Worm (Caenorhabditis elegans): Measurements from ENCODE around the gene mig-22.

The mig-22 gene

DNA sequence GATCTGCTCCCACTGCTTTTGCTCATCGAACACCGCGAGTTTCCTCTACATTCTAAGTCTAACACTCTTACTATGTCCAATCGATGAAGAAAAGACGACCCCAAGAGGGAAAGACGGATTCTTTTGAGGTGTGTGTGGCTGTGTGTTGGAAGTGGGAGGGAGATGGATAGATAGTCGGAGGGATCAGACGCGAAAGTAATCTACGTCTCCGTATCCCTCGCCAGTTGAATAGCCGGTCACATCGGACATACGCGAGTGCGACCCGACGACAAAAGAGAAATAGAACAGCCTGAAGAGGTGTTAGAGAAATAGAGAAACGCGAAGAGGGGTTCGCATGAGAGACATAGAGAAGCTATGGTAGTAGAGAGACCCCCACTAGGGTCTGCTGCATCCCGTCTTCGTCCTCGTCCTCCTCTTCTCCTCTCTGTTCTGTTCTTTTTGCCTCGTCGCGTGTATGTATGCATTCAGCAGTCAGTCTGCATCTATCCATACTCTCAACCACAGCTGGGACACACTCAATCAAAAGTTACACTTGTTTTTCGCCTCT is 28.5 kb upstream of the mig-22 start (continued):
- no peak for TF ChIP-seq unc-3 (GFP tag; conservative IDR thresholded peaks at IDR 0.05)
- peak; percentile 17 for TF ChIP-seq unc-3 (tag; optimal IDR thresholded peaks at IDR 0.05)
- no peak for TF ChIP-seq ceh-22 (tag; optimal IDR thresholded peaks at IDR 0.05)
- TF ChIP-seq hlh-8 (tag; optimal IDR thresholded peaks at IDR 0.05) = peak; percentile 55
- TF ChIP-seq K09A11.1 (tag; optimal IDR thresholded peaks at IDR 0.05; ENCODE audit: insufficient read depth) = peak; percentile 33
- TF ChIP-seq ttx-3 (tag; optimal IDR thresholded peaks at IDR 0.05) = no peak
- peak; percentile 69 for TF ChIP-seq unc-42 (tag; optimal IDR thresholded peaks at IDR 0.05)
- TF ChIP-seq ceh-9 (tag; optimal IDR thresholded peaks at IDR 0.05) = no peak
- no peak for TF ChIP-seq pax-1 (tag; optimal IDR thresholded peaks at IDR 0.05)
- TF ChIP-seq hlh-6 (tag; optimal IDR thresholded peaks at IDR 0.05) = peak; percentile 28
- no peak for TF ChIP-seq pha-4 (tag; optimal IDR thresholded peaks at IDR 0.05)
- no peak for TF ChIP-seq elt-4 (tag; optimal IDR thresholded peaks at IDR 0.05)
- TF ChIP-seq npax-4 (tag; optimal IDR thresholded peaks at IDR 0.05) = no peak
- TF ChIP-seq ref-2 (tag; optimal IDR thresholded peaks at IDR 0.05) = peak; percentile 87
- peak; percentile 80 for TF ChIP-seq hlh-30 (tag; optimal IDR thresholded peaks at IDR 0.05; ENCODE audit: insufficient read depth)
- TF ChIP-seq ceh-2 (tag; optimal IDR thresholded peaks at IDR 0.05) = peak; percentile 54
- no peak for TF ChIP-seq pag-3 (tag; optimal IDR thresholded peaks at IDR 0.05; ENCODE audit: borderline replicate concordance)
- TF ChIP-seq hlh-13 (GFP tag; optimal IDR thresholded peaks at IDR 0.05) = no peak
- TF ChIP-seq ets-4 (tag; optimal IDR thresholded peaks at IDR 0.05) = peak; percentile 25
- TF ChIP-seq nhr-232 (tag; optimal IDR thresholded peaks at IDR 0.05) = no peak
- peak; percentile 91 for TF ChIP-seq unc-55 (GFP tag; optimal IDR thresholded peaks at IDR 0.05)
- TF ChIP-seq T23F11.4 (GFP tag; optimal IDR thresholded peaks at IDR 0.05) = no peak
- no peak for TF ChIP-seq ceh-24 (tag; optimal IDR thresholded peaks at IDR 0.05)
- TF ChIP-seq syd-9 (tag; optimal IDR thresholded peaks at IDR 0.05) = peak; percentile 73
- TF ChIP-seq ceh-19 (GFP tag; optimal IDR thresholded peaks at IDR 0.05) = no peak

DNA sequence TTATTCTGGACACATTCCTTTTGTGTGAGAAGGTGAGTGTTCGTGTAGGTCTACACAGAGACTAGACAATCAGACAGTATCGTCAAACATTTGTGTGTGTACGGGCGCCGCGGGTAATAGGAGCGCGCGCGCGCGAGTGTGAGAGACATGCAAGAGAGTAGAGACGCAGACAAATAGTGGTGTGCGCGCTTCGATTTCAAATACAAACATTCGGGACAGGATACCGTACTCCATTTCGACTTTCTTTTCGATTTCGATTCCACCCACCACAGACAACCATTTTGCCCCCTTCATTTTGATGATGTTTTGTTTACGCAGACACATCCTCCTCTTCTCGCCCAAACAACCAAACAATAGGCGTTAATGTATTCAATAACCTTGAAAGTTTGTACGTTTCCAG is 27.7 kb upstream of the mig-22 start:
- TF ChIP-seq ceh-31 (tag; optimal IDR thresholded peaks at IDR 0.05) (peak; percentile 76), ceh-48 (tag; optimal IDR thresholded peaks at IDR 0.05) (no peak), pros-1 (tag; optimal IDR thresholded peaks at IDR 0.05) (peak; percentile 87), pha-2 (tag; optimal IDR thresholded peaks at IDR 0.05) (peak; percentile 26), tbx-2 (tag; optimal IDR thresholded peaks at IDR 0.05) (peak; percentile 51), F13H6.1 (tag; optimal IDR thresholded peaks at IDR 0.05) (peak; percentile 7), unc-55 (GFP tag; optimal IDR thresholded peaks at IDR 0.05) (peak; percentile 41), npax-4 (tag; optimal IDR thresholded peaks at IDR 0.05) (no peak), K02D7.2 (tag; optimal IDR thresholded peaks at IDR 0.05) (no peak), ceh-18 (tag; optimal IDR thresholded peaks at IDR 0.05) (peak; percentile 28), gmeb-2 (tag; optimal IDR thresholded peaks at IDR 0.05) (no peak), hlh-30 (tag; optimal IDR thresholded peaks at IDR 0.05; ENCODE audit: insufficient read depth) (peak; percentile 3), ceh-19 (GFP tag; optimal IDR thresholded peaks at IDR 0.05) (peak; percentile 13), nfya-1 (tag; optimal IDR thresholded peaks at IDR 0.05) (peak; percentile 60), eyg-1 (tag; optimal IDR thresholded peaks at IDR 0.05) (no peak), ref-2 (tag; optimal IDR thresholded peaks at IDR 0.05) (peak; percentile 77), ama-1 (optimal IDR thresholded peaks at IDR 0.05) (peak; percentile 5), nhr-11 (tag; optimal IDR thresholded peaks at IDR 0.05) (no peak), ztf-16 (tag; optimal IDR thresholded peaks at IDR 0.05) (peak; percentile 25), dve-1 (tag; optimal IDR thresholded peaks at IDR 0.05) (no peak), ets-4 (tag; optimal IDR thresholded peaks at IDR 0.05) (peak; percentile 42), ceh-30 (tag; optimal IDR thresholded peaks at IDR 0.05) (no peak), ceh-34 (tag; optimal IDR thresholded peaks at IDR 0.05) (peak; percentile 82)
